Fruit fly (Drosophila melanogaster) whole organism, prepupa: ENCODE measurements around the gene HGTX.

Source experiments
- Blimp-1 ChIP-seq: fragments of 200-800 bp; sonication (Bioruptor generic); optimal IDR thresholded peaks from 3 replicates; lab custom pipeline; 2017; ENCODE audit warnings: missing biosample characterization, missing genetic modification characterization, mild to moderate bottlenecking, moderate library complexity, missing genetic modification reagents
- CG10631 ChIP-seq: fragments of 200-800 bp; sonication (Bioruptor generic); optimal IDR thresholded peaks from 2 replicates; lab custom pipeline; 2016; ENCODE audit warnings: missing biosample characterization, missing genetic modification characterization
- CG10669 ChIP-seq: fragments of 200-800 bp; sonication (Bioruptor generic); optimal IDR thresholded peaks from 3 replicates; lab custom pipeline; 2018; ENCODE audit warnings: missing biosample characterization, mild to moderate bottlenecking, missing genetic modification characterization, moderate library complexity
- CG11294 ChIP-seq: fragments of 200-800 bp; sonication (Bioruptor generic); IDR thresholded peaks from 2 replicates; pipeline ENCODE4 v1.3.6; 2022; ENCODE audit warnings: missing biosample characterization, missing genetic modification characterization
- CG11762 ChIP-seq: fragments of 200-800 bp; sonication (Bioruptor generic); optimal IDR thresholded peaks from 3 replicates; lab custom pipeline; 2016; ENCODE audit warnings: missing biosample characterization, missing genetic modification characterization; ENCODE audit not compliant: insufficient read depth
- CG15336 ChIP-seq: fragments of 200-800 bp; sonication (Bioruptor generic); IDR thresholded peaks from 2 replicates; pipeline ENCODE4 v1.3.6; 2022; ENCODE audit warnings: missing biosample characterization, missing genetic modification characterization
- CG3032 ChIP-seq: fragments of 200-800 bp; optimal IDR thresholded peaks from 2 replicates; lab custom pipeline; 2019; ENCODE audit warnings: missing biosample characterization, mild to moderate bottlenecking, missing genetic modification characterization, moderate library complexity
- CG31627 ChIP-seq: fragments of 200-800 bp; sonication (Bioruptor generic); optimal IDR thresholded peaks from 3 replicates; lab custom pipeline; 2016; ENCODE audit warnings: missing biosample characterization, missing genetic modification characterization
- CG32006 ChIP-seq: fragments of 200-800 bp; sonication (Bioruptor generic); optimal IDR thresholded peaks from 3 replicates; lab custom pipeline; 2017; ENCODE audit warnings: missing biosample characterization, mild to moderate bottlenecking, missing genetic modification characterization
- CG34406 ChIP-seq: fragments of 200-800 bp; sonication (Bioruptor generic); optimal IDR thresholded peaks from 3 replicates; lab custom pipeline; 2016; ENCODE audit warnings: missing biosample characterization, missing genetic modification characterization
- CG3919 ChIP-seq: fragments of 200-800 bp; sonication (Bioruptor generic); optimal IDR thresholded peaks from 3 replicates; lab custom pipeline; 2016; ENCODE audit warnings: missing biosample characterization, missing genetic modification characterization
- CG4318 ChIP-seq: fragments of 200-800 bp; sonication (Bioruptor generic); optimal IDR thresholded peaks from 3 replicates; lab custom pipeline; 2017; ENCODE audit warnings: missing biosample characterization, mild to moderate bottlenecking, missing genetic modification characterization
- CG6163 ChIP-seq: fragments of 200-800 bp; sonication (Bioruptor generic); IDR thresholded peaks from 3 replicates; pipeline ENCODE4 v1.3.6; 2022; ENCODE audit warnings: missing biosample characterization, missing genetic modification characterization
- CG6276 ChIP-seq: fragments of 200-800 bp; sonication (Bioruptor generic); optimal IDR thresholded peaks from 2 replicates; lab custom pipeline; 2017; ENCODE audit warnings: missing biosample characterization, mild to moderate bottlenecking, missing genetic modification characterization
- CG6792 ChIP-seq: fragments of 200-800 bp; sonication (Bioruptor generic); optimal IDR thresholded peaks from 3 replicates; lab custom pipeline; 2016; ENCODE audit warnings: missing biosample characterization, missing genetic modification characterization
- CG6808 ChIP-seq: fragments of 200-800 bp; sonication (Bioruptor generic); optimal IDR thresholded peaks from 3 replicates; lab custom pipeline; 2017; ENCODE audit warnings: missing biosample characterization, missing genetic modification characterization, mild to moderate bottlenecking, moderate library complexity, missing genetic modification reagents
- CG6854 ChIP-seq: fragments of 200-800 bp; sonication (Bioruptor generic); optimal IDR thresholded peaks from 2 replicates; lab custom pipeline; 2017; ENCODE audit warnings: missing biosample characterization, mild to moderate bottlenecking, missing genetic modification characterization
- CG7368 ChIP-seq: fragments of 200-800 bp; sonication (Bioruptor generic); optimal IDR thresholded peaks from 3 replicates; lab custom pipeline; 2016; ENCODE audit warnings: missing biosample characterization, missing genetic modification characterization
- CG8119 ChIP-seq: fragments of 200-800 bp; sonication (Bioruptor generic); IDR thresholded peaks from 3 replicates; pipeline ENCODE4 v1.3.6; 2022; ENCODE audit warnings: missing biosample characterization, missing genetic modification characterization
- CG8632 ChIP-seq: fragments of 200-800 bp; sonication (Bioruptor generic); optimal IDR thresholded peaks from 3 replicates; lab custom pipeline; 2016; ENCODE audit warnings: missing biosample characterization, missing genetic modification characterization
- CG9139 ChIP-seq: fragments of 200-800 bp; sonication (Bioruptor generic); optimal IDR thresholded peaks from 3 replicates; lab custom pipeline; 2017; ENCODE audit warnings: missing biosample characterization, mild to moderate bottlenecking, missing genetic modification characterization
- Eip78C ChIP-seq: fragments of 200-800 bp; sonication (Bioruptor generic); peaks from one replicate; lab custom pipeline; 2016; ENCODE audit warnings: missing biosample characterization, missing genetic modification characterization
- Eip93F ChIP-seq: fragments of 200-800 bp; sonication (Bioruptor generic); optimal IDR thresholded peaks from 2 replicates; lab custom pipeline; 2016; ENCODE audit warnings: missing biosample characterization, mild to moderate bottlenecking, missing genetic modification characterization
- Ets21C ChIP-seq: fragments of 200-800 bp; sonication (Bioruptor generic); optimal IDR thresholded peaks from 3 replicates; lab custom pipeline; 2016; ENCODE audit warnings: missing biosample characterization, missing genetic modification characterization
- Ets96B ChIP-seq: fragments of 200-800 bp; optimal IDR thresholded peaks from 2 replicates; lab custom pipeline; 2019; ENCODE audit warnings: missing biosample characterization, mild to moderate bottlenecking, missing genetic modification characterization, moderate library complexity
- Gug ChIP-seq: fragments of 200-800 bp; sonication (Bioruptor generic); IDR thresholded peaks from 2 replicates; pipeline ENCODE4 v1.3.6; 2022; ENCODE audit warnings: missing biosample characterization, missing genetic modification characterization
- Hr4 ChIP-seq: fragments of 200-800 bp; sonication (Bioruptor generic); optimal IDR thresholded peaks from 3 replicates; lab custom pipeline; 2016; ENCODE audit warnings: missing biosample characterization, missing genetic modification characterization
- Smox ChIP-seq: fragments of 200-800 bp; sonication (Bioruptor generic); optimal IDR thresholded peaks from 3 replicates; lab custom pipeline; 2016; ENCODE audit warnings: missing biosample characterization, missing genetic modification characterization
- Sox102F ChIP-seq: fragments of 200-800 bp; sonication (Bioruptor generic); optimal IDR thresholded peaks from 2 replicates; lab custom pipeline; 2016; ENCODE audit warnings: missing biosample characterization, mild to moderate bottlenecking, missing genetic modification characterization
- Sox14 ChIP-seq: fragments of 200-800 bp; sonication (Bioruptor generic); optimal IDR thresholded peaks from 3 replicates; lab custom pipeline; 2016; ENCODE audit warnings: missing biosample characterization, missing genetic modification characterization
- Sox15 ChIP-seq: fragments of 200-800 bp; sonication (Bioruptor generic); optimal IDR thresholded peaks from 3 replicates; lab custom pipeline; 2016; ENCODE audit warnings: missing biosample characterization, missing genetic modification characterization
- achi ChIP-seq: fragments of 200-800 bp; sonication (Bioruptor generic); optimal IDR thresholded peaks from 3 replicates; lab custom pipeline; 2016; ENCODE audit warnings: missing biosample characterization, missing genetic modification characterization
- cyc ChIP-seq: fragments of 200-800 bp; sonication (Bioruptor generic); optimal IDR thresholded peaks from 3 replicates; lab custom pipeline; 2016; ENCODE audit warnings: missing biosample characterization, missing genetic modification characterization
- dac ChIP-seq: fragments of 200-800 bp; sonication (Bioruptor generic); optimal IDR thresholded peaks from 2 replicates; lab custom pipeline; 2017; ENCODE audit warnings: missing biosample characterization, mild to moderate bottlenecking, missing genetic modification characterization
- eg ChIP-seq: fragments of 200-800 bp; sonication (Bioruptor generic); IDR thresholded peaks from 3 replicates; pipeline ENCODE4 v1.3.6; 2022; ENCODE audit warnings: missing biosample characterization, missing genetic modification characterization
- esn ChIP-seq: fragments of 200-800 bp; sonication (Bioruptor generic); optimal IDR thresholded peaks from 2 replicates; lab custom pipeline; 2016; ENCODE audit warnings: missing biosample characterization, mild to moderate bottlenecking, missing genetic modification characterization, moderate library complexity
- fd59A ChIP-seq: fragments of 200-800 bp; sonication (Bioruptor generic); optimal IDR thresholded peaks from 2 replicates; lab custom pipeline; 2017; ENCODE audit warnings: missing biosample characterization, mild to moderate bottlenecking, missing genetic modification characterization, missing genetic modification reagents
- fd85E ChIP-seq: fragments of 200-800 bp; sonication (Bioruptor generic); optimal IDR thresholded peaks from 3 replicates; lab custom pipeline; 2016; ENCODE audit warnings: missing biosample characterization, missing genetic modification characterization
- fkh ChIP-seq: fragments of 200-800 bp; sonication (Bioruptor generic); optimal IDR thresholded peaks from 3 replicates; lab custom pipeline; 2017; ENCODE audit warnings: missing biosample characterization, mild to moderate bottlenecking, missing genetic modification characterization, moderate library complexity
- pdm3 ChIP-seq: fragments of 200-800 bp; sonication (Bioruptor generic); optimal IDR thresholded peaks from 3 replicates; lab custom pipeline; 2016; ENCODE audit warnings: missing biosample characterization, missing genetic modification characterization
- salr ChIP-seq, 2 experiments: fragments of 200-800 bp; sonication (Bioruptor generic); optimal IDR thresholded peaks; 3 replicates each; lab custom pipeline; 2016 to 2018; ENCODE audit warnings: missing biosample characterization in 2 of 2, missing genetic modification characterization in 2 of 2, mild to moderate bottlenecking in 1 of 2
- spab ChIP-seq: fragments of 200-800 bp; sonication (Bioruptor generic); optimal IDR thresholded peaks from 2 replicates; lab custom pipeline; 2017; ENCODE audit warnings: missing biosample characterization, mild to moderate bottlenecking, missing genetic modification characterization, missing genetic modification reagents
- ss ChIP-seq, 2 experiments: fragments of 200-800 bp; sonication (Bioruptor generic); optimal IDR thresholded peaks; 2 replicates in 1 of 2; 3 replicates in 1 of 2; lab custom pipeline; 2017 to 2018; ENCODE audit warnings: mild to moderate bottlenecking in 2 of 2, missing biosample characterization in 2 of 2, missing genetic modification characterization in 2 of 2, moderate library complexity in 1 of 2
- svp ChIP-seq: fragments of 200-800 bp; sonication (Bioruptor generic); peaks from one replicate; lab custom pipeline; 2016; ENCODE audit warnings: missing biosample characterization, missing genetic modification characterization
- topi ChIP-seq: fragments of 200-800 bp; sonication (Bioruptor generic); optimal IDR thresholded peaks from 3 replicates; lab custom pipeline; 2016; ENCODE audit warnings: missing biosample characterization, missing genetic modification characterization
- vri ChIP-seq: fragments of 200-800 bp; sonication (Bioruptor generic); optimal IDR thresholded peaks from 3 replicates; lab custom pipeline; 2016; ENCODE audit warnings: missing biosample characterization, mild to moderate bottlenecking, missing genetic modification characterization

The HGTX gene

dm6 chr3L:14562672-14563071 is 36.7 kb downstream of the HGTX start:
- TF ChIP-seq achi (GFP tag; lab: Kevin White, UChicago) (no peak), Gug (GFP tag; lab: Robert Waterston, UW) (no peak), Hr4 (GFP tag; lab: Kevin White, UChicago) (no peak), dac (GFP tag; lab: Kevin White, UChicago) (no peak), fd85E (GFP tag; lab: Kevin White, UChicago) (no peak), svp (GFP tag; lab: Kevin White, UChicago) (peak; percentile 44), CG6808 (no peak), esn (GFP tag; lab: Kevin White, UChicago) (peak; percentile 25), Sox15 (GFP tag; lab: Kevin White, UChicago) (no peak), cyc (GFP tag; lab: Kevin White, UChicago) (no peak), CG6854 (no peak), ss (GFP tag; optimal IDR thresholded peaks at IDR 0.05; lab: Kevin White, UChicago) (no peak)

- TF ChIP-seq CG8119, result no peak
- TF ChIP-seq spab (GFP tag; lab: Kevin White, UChicago), result no peak
- TF ChIP-seq vri (GFP tag; lab: Kevin White, UChicago), result no peak
- TF ChIP-seq CG6163 (GFP tag; lab: Robert Waterston, UW), result no peak
- TF ChIP-seq CG3919 (GFP tag; lab: Kevin White, UChicago), result no peak
- no peak for TF ChIP-seq Sox102F (GFP tag; lab: Kevin White, UChicago)
- no peak for TF ChIP-seq pdm3 (GFP tag; lab: Kevin White, UChicago)
- no peak for TF ChIP-seq eg (GFP tag; lab: Robert Waterston, UW)
- TF ChIP-seq topi, result no peak
- no peak for TF ChIP-seq Ets21C (GFP tag; lab: Kevin White, UChicago)
- TF ChIP-seq fkh (GFP tag; lab: Kevin White, UChicago), result no peak
- TF ChIP-seq salr (GFP tag; optimal IDR thresholded peaks at IDR 0.05; lab: Kevin White, UChicago), result no peak
- TF ChIP-seq CG4318 (GFP tag; lab: Kevin White, UChicago), result no peak
- TF ChIP-seq CG7368 (GFP tag; lab: Kevin White, UChicago), result no peak
- TF ChIP-seq Smox (GFP tag; lab: Kevin White, UChicago), result no peak
- no peak for TF ChIP-seq Gug (GFP tag; lab: Robert Waterston, UW)
- TF ChIP-seq CG6854, result no peak
- no peak for TF ChIP-seq CG8632 (GFP tag; lab: Kevin White, UChicago)
- TF ChIP-seq fd59A (GFP tag; lab: Kevin White, UChicago), result no peak
- TF ChIP-seq Blimp-1 (GFP tag; lab: Kevin White, UChicago), result no peak
Observed at dm6 chr3L:14560664-14561063, 38.7 kb downstream of the HGTX start, which contains the start of gene Lk. Gene Lk (minus strand): TSS chr3L:14560764.

- no peak for TF ChIP-seq CG15336
- no peak for TF ChIP-seq achi (GFP tag; lab: Kevin White, UChicago)
- no peak for TF ChIP-seq eg (GFP tag; lab: Robert Waterston, UW)
- TF ChIP-seq Blimp-1 (GFP tag; lab: Kevin White, UChicago), result no peak
- TF ChIP-seq topi, result no peak
- no peak for TF ChIP-seq CG31627 (GFP tag; lab: Kevin White, UChicago)
- TF ChIP-seq CG3919 (GFP tag; lab: Kevin White, UChicago), result no peak
- no peak for TF ChIP-seq Eip93F (GFP tag; lab: Kevin White, UChicago)
- TF ChIP-seq CG10631 (GFP tag; lab: Kevin White, UChicago), result no peak
- no peak for TF ChIP-seq CG32006 (GFP tag; lab: Kevin White, UChicago)
- no peak for TF ChIP-seq Sox14 (GFP tag; lab: Kevin White, UChicago)
- TF ChIP-seq dac (GFP tag; lab: Kevin White, UChicago), result no peak
- TF ChIP-seq CG9139, result no peak
- TF ChIP-seq CG3032 (tag; lab: Kevin White, UChicago), result no peak
- TF ChIP-seq CG4318 (GFP tag; lab: Kevin White, UChicago), result no peak
- TF ChIP-seq Ets96B (tag; lab: Kevin White, UChicago), result no peak
- no peak for TF ChIP-seq CG34406 (GFP tag; lab: Kevin White, UChicago)
- peak; percentile 42 for TF ChIP-seq Eip78C
- no peak for TF ChIP-seq CG11294 (GFP tag; lab: Robert Waterston, UW)
- no peak for TF ChIP-seq CG6276
- TF ChIP-seq CG6808, result no peak
- no peak for TF ChIP-seq CG10669 (GFP tag; lab: Kevin White, UChicago)
- TF ChIP-seq CG11762 (GFP tag; lab: Kevin White, UChicago), result no peak
- no peak for TF ChIP-seq CG7368 (GFP tag; lab: Kevin White, UChicago)
- TF ChIP-seq CG6792 (GFP tag; lab: Kevin White, UChicago), result no peak
- no peak for TF ChIP-seq fd59A (GFP tag; lab: Kevin White, UChicago)
- TF ChIP-seq CG6854, result no peak
- peak; percentile 21 for TF ChIP-seq esn (GFP tag; lab: Kevin White, UChicago)
- TF ChIP-seq svp (GFP tag; lab: Kevin White, UChicago), result peak; percentile 68
- no peak for TF ChIP-seq Hr4 (GFP tag; lab: Kevin White, UChicago)
- no peak for TF ChIP-seq Smox (GFP tag; lab: Kevin White, UChicago)
Observed at dm6 chr3L:14559659-14560058, 39.7 kb downstream of the HGTX start, which contains the start of gene CG34039. Gene CG34039 (plus strand): TSS chr3L:14560000.
